Fruit fly (Drosophila melanogaster): ENCODE measurements around the gene CG5895.

The CG5895 gene

dm6 chr3L:16046387-16047066 is 11.2 kb downstream of the CG5895 start (continued):
- TF ChIP-seq CG4360 (GFP tag; IDR thresholded peaks at IDR 0.05) (peak; percentile 51), insv (GFP tag; optimal IDR thresholded peaks at IDR 0.05) (no peak), so (GFP tag; IDR thresholded peaks at IDR 0.05) (peak; percentile 24; the same call in 1 of the 3 replicates), CG7745 (tag; optimal IDR thresholded peaks at IDR 0.05) (peak; percentile 37), Dfd (GFP tag; optimal IDR thresholded peaks at IDR 0.05) (no peak), CG2678 (tag; optimal IDR thresholded peaks at IDR 0.05) (peak; percentile 17), gem (tag; optimal IDR thresholded peaks at IDR 0.05) (no peak), CG1024 (GFP tag; IDR thresholded peaks at IDR 0.05) (0 out of 2 replicates have a peak, but pooled peaks have one; percentile 7), HLHmδ (GFP tag; optimal IDR thresholded peaks at IDR 0.05) (peak; percentile 2), crol (GFP tag; IDR thresholded peaks at IDR 0.05) (no peak), fru (optimal IDR thresholded peaks at IDR 0.05) (no peak), ttk (GFP tag; IDR thresholded peaks at IDR 0.05) (0 out of 2 replicates have a peak, but pooled peaks have one; percentile 6), CG10431 (GFP tag; optimal IDR thresholded peaks at IDR 0.05) (peak; percentile 47), wor (GFP tag; IDR thresholded peaks at IDR 0.05) (no peak), croc (GFP tag; conservative IDR thresholded peaks at IDR 0.05) (no peak), slou (GFP tag; optimal IDR thresholded peaks at IDR 0.05) (no peak), CG2875 (GFP tag; optimal IDR thresholded peaks at IDR 0.05) (peak; percentile 5), CG17361 (GFP tag; IDR thresholded peaks at IDR 0.05) (peak; percentile 0; the same call in 1 of the 3 replicates), CG10366 (GFP tag; IDR thresholded peaks at IDR 0.05) (no peak), mld (GFP tag; IDR thresholded peaks at IDR 0.05; ENCODE audit: partially characterized antibody) (no peak), gro (GFP tag; optimal IDR thresholded peaks at IDR 0.05) (peak; percentile 46), CG4707 (GFP tag; optimal IDR thresholded peaks at IDR 0.05) (peak; percentile 11), Blimp-1 (GFP tag; optimal IDR thresholded peaks at IDR 0.05) (no peak), CG5953 (GFP tag; IDR thresholded peaks at IDR 0.05) (peak; percentile 16; the same call in 1 of the 2 replicates), Hand (GFP tag; optimal IDR thresholded peaks at IDR 0.05) (peak; percentile 53), zf30C (GFP tag; optimal IDR thresholded peaks at IDR 0.05) (peak; percentile 6), Med (GFP tag) (peak; percentile 92), Poxn (GFP tag; IDR thresholded peaks at IDR 0.05) (no peak), Dref (GFP tag; IDR thresholded peaks at IDR 0.05) (no peak), kni (GFP tag; optimal IDR thresholded peaks at IDR 0.05) (peak; percentile 81), jigr1 (GFP tag; IDR thresholded peaks at IDR 0.05) (no peak), az2 (GFP tag; optimal IDR thresholded peaks at IDR 0.05) (no peak), gsb-n (tag; optimal IDR thresholded peaks at IDR 0.05) (peak; percentile 47), CG13894 (tag; optimal IDR thresholded peaks at IDR 0.05) (peak; percentile 73), CG17912 (GFP tag; optimal IDR thresholded peaks at IDR 0.05) (no peak), grau (tag; optimal IDR thresholded peaks at IDR 0.05) (peak; percentile 16), Rfx (GFP tag; IDR thresholded peaks at IDR 0.05) (peak; percentile 63), Fer3 (tag; optimal IDR thresholded peaks at IDR 0.05) (peak; percentile 40), CG6765 (GFP tag; optimal IDR thresholded peaks at IDR 0.05) (peak; percentile 49), pfk (GFP tag; optimal IDR thresholded peaks at IDR 0.05) (peak; percentile 18), CG15479 (GFP tag; optimal IDR thresholded peaks at IDR 0.05) (no peak), cg (GFP tag; optimal IDR thresholded peaks at IDR 0.05) (peak; percentile 53), pb (GFP tag; optimal IDR thresholded peaks at IDR 0.05) (no peak), pros (GFP tag; optimal IDR thresholded peaks at IDR 0.05) (peak; percentile 26), hth (optimal IDR thresholded peaks at IDR 0.05) (no peak), ci (GFP tag; IDR thresholded peaks at IDR 0.05) (peak; percentile 69; the same call in 1 of the 3 replicates), tap (tag; optimal IDR thresholded peaks at IDR 0.05) (peak; percentile 52), CG17568 (GFP tag; optimal IDR thresholded peaks at IDR 0.05) (peak; percentile 56), sqz (GFP tag; optimal IDR thresholded peaks at IDR 0.05) (peak; percentile 86), CG9817 (tag; optimal IDR thresholded peaks at IDR 0.05) (no peak)
